Fruit fly (Drosophila melanogaster) whole organism, embryonic: ENCODE data around the gene Sec3.

Experiments
- BEAF-32 ChIP-seq: fragments of 200-800 bp; sonication (Bioruptor generic); optimal IDR thresholded peaks from 3 replicates; lab custom pipeline; 2017; ENCODE audit warnings: missing biosample characterization, missing genetic modification characterization, mild to moderate bottlenecking, moderate library complexity, missing genetic modification reagents
- Bgb ChIP-seq: fragments of 200-800 bp; sonication (Bioruptor generic); IDR thresholded peaks from 2 replicates; pipeline ENCODE4 v1.3.6; 2022; ENCODE audit warnings: missing biosample characterization, missing genetic modification characterization; ENCODE audit not compliant: partially characterized antibody
- CG10267 ChIP-seq: fragments of 200-800 bp; sonication (Bioruptor generic); optimal IDR thresholded peaks from 2 replicates; lab custom pipeline; 2018; ENCODE audit warnings: missing biosample characterization, mild to moderate bottlenecking, missing genetic modification characterization, moderate library complexity
- CG12155 ChIP-seq: fragments of 200-800 bp; sonication (Bioruptor generic); optimal IDR thresholded peaks from 3 replicates; lab custom pipeline; 2016; ENCODE audit warnings: missing biosample characterization, missing genetic modification characterization
- CG12769 ChIP-seq: fragments of 200-800 bp; sonication (Bioruptor generic); optimal IDR thresholded peaks from 2 replicates; lab custom pipeline; 2019; ENCODE audit warnings: missing biosample characterization, mild to moderate bottlenecking, missing genetic modification characterization, moderate library complexity
- CG1529 ChIP-seq: fragments of 200-800 bp; sonication (Bioruptor generic); optimal IDR thresholded peaks from 3 replicates; lab custom pipeline; 2018; ENCODE audit warnings: missing biosample characterization, missing genetic modification characterization
- CG16815 ChIP-seq: fragments of 200-800 bp; sonication (Bioruptor generic); optimal IDR thresholded peaks from 3 replicates; lab custom pipeline; 2017; ENCODE audit warnings: missing biosample characterization, mild to moderate bottlenecking, missing genetic modification characterization
- CG31365 ChIP-seq: fragments of 200-800 bp; sonication (Bioruptor generic); optimal IDR thresholded peaks from 2 replicates; lab custom pipeline; 2018; ENCODE audit warnings: missing biosample characterization, mild to moderate bottlenecking, missing genetic modification characterization
- CG32532 ChIP-seq: fragments of 200-800 bp; sonication (Bioruptor generic); IDR thresholded peaks from 2 replicates; pipeline ENCODE4 v1.3.6; 2022; ENCODE audit warnings: missing biosample characterization, missing genetic modification characterization
- CG3838 ChIP-seq: fragments of 200-800 bp; sonication (Bioruptor generic); optimal IDR thresholded peaks from 3 replicates; lab custom pipeline; 2016; ENCODE audit warnings: missing biosample characterization, missing genetic modification characterization
- CG3995 ChIP-seq: fragments of 200-800 bp; sonication (Bioruptor generic); optimal IDR thresholded peaks from 3 replicates; lab custom pipeline; 2016; ENCODE audit warnings: missing biosample characterization, missing genetic modification characterization
- CG5953 ChIP-seq: fragments of 200-800 bp; sonication (Bioruptor generic); IDR thresholded peaks from 2 replicates; pipeline ENCODE4 v1.3.6; 2022; ENCODE audit warnings: missing biosample characterization, missing genetic modification characterization
- CG6791 ChIP-seq: fragments of 200-800 bp; sonication (Bioruptor generic); IDR thresholded peaks from 3 replicates; pipeline ENCODE4 v1.3.6; 2022; ENCODE audit warnings: missing biosample characterization, missing genetic modification characterization; ENCODE audit not compliant: partially characterized antibody
- CTCF ChIP-seq: fragments of 200-800 bp; sonication (Bioruptor generic); optimal IDR thresholded peaks from 2 replicates; lab custom pipeline; 2017; ENCODE audit warnings: missing biosample characterization, mild to moderate bottlenecking, missing genetic modification characterization, moderate library complexity
- Dbx ChIP-seq: fragments of 200-800 bp; sonication (Bioruptor generic); IDR thresholded peaks from 3 replicates; pipeline ENCODE4 v1.3.6; 2022; ENCODE audit warnings: missing biosample characterization, missing genetic modification characterization
- ERR ChIP-seq: fragments of 200-800 bp; sonication (Bioruptor generic); optimal IDR thresholded peaks from 2 replicates; lab custom pipeline; 2016; ENCODE audit warnings: missing biosample characterization, missing genetic modification characterization
- Ets65A ChIP-seq: fragments of 200-800 bp; sonication (Bioruptor generic); peaks from one replicate; lab custom pipeline; 2016; ENCODE audit warnings: missing biosample characterization, missing genetic modification characterization
- Fer3 ChIP-seq: fragments of 200-800 bp; sonication (Bioruptor generic); optimal IDR thresholded peaks from 2 replicates; lab custom pipeline; 2018; ENCODE audit warnings: missing biosample characterization, mild to moderate bottlenecking, missing genetic modification characterization, moderate library complexity
- H15 ChIP-seq: fragments of 200-800 bp; sonication (Bioruptor generic); IDR thresholded peaks from 3 replicates; pipeline ENCODE4 v1.3.6; 2022; ENCODE audit warnings: missing biosample characterization, missing genetic modification characterization
- Hr3 ChIP-seq: fragments of 200-800 bp; sonication (Bioruptor generic); optimal IDR thresholded peaks from 3 replicates; lab custom pipeline; 2016; ENCODE audit warnings: missing biosample characterization, missing genetic modification characterization
- Med ChIP-seq: fragments of 200-800 bp; sonication (Bioruptor generic); peaks from one replicate; lab custom pipeline; 2016; ENCODE audit warnings: missing biosample characterization, missing genetic modification characterization, mild to moderate bottlenecking, inconsistent platforms, moderate library complexity
- Mrtf ChIP-seq: fragments of 200-800 bp; sonication (Bioruptor generic); IDR thresholded peaks from 3 replicates; pipeline ENCODE4 v1.3.6; 2022; ENCODE audit warnings: missing biosample characterization, missing genetic modification characterization
- Nf-YA ChIP-seq: fragments of 200-800 bp; sonication (Bioruptor generic); IDR thresholded peaks from 2 replicates; pipeline ENCODE4 v1.3.6; 2022; ENCODE audit warnings: missing biosample characterization, missing genetic modification characterization
- Rx ChIP-seq: fragments of 200-800 bp; sonication (Bioruptor generic); IDR thresholded peaks from 2 replicates; pipeline ENCODE4 v1.3.6; 2022; ENCODE audit warnings: missing biosample characterization, missing genetic modification characterization
- TFAM ChIP-seq: fragments of 200-800 bp; sonication (Bioruptor generic); optimal IDR thresholded peaks from 2 replicates; lab custom pipeline; 2017; ENCODE audit warnings: missing biosample characterization, missing genetic modification characterization, inconsistent platforms
- Trl ChIP-seq, 3 experiments: fragments of >200 bp in 2 of 3; fragments of 200-800 bp in 1 of 3; sonication (Bioruptor generic) in 1 of 3; optimal IDR thresholded peaks; 2 replicates in 1 of 3; 3 replicates in 2 of 3; lab custom pipeline; 2016 to 2017; ENCODE audit warnings: missing biosample characterization in 1 of 3, missing genetic modification characterization in 1 of 3
- aop ChIP-seq: fragments of 200-800 bp; sonication (Bioruptor generic); IDR thresholded peaks from 2 replicates; pipeline ENCODE4 v1.3.6; 2022; ENCODE audit warnings: missing biosample characterization, missing genetic modification characterization
- az2 ChIP-seq: fragments of 200-800 bp; sonication (Bioruptor generic); optimal IDR thresholded peaks from 3 replicates; lab custom pipeline; 2016; ENCODE audit warnings: missing biosample characterization, missing genetic modification characterization
- bbx ChIP-seq: fragments of 200-800 bp; sonication (Bioruptor generic); IDR thresholded peaks from 2 replicates; pipeline ENCODE4 v1.3.6; 2022; ENCODE audit warnings: missing biosample characterization, missing genetic modification characterization; ENCODE audit not compliant: partially characterized antibody
- chinmo ChIP-seq: fragments of 200-800 bp; sonication (Bioruptor generic); IDR thresholded peaks from 4 replicates; pipeline ENCODE4 v1.3.6; 2022; ENCODE audit warnings: missing biosample characterization, missing genetic modification characterization; ENCODE audit not compliant: partially characterized antibody
- ci ChIP-seq: fragments of 200-800 bp; sonication (Bioruptor generic); IDR thresholded peaks from 3 replicates; pipeline ENCODE4 v1.3.6; 2022; ENCODE audit warnings: missing biosample characterization, missing genetic modification characterization
- gcm ChIP-seq: fragments of 200-800 bp; sonication (Bioruptor generic); optimal IDR thresholded peaks from 2 replicates; lab custom pipeline; 2019; ENCODE audit warnings: missing biosample characterization, mild to moderate bottlenecking, missing genetic modification characterization, moderate library complexity
- hkb ChIP-seq, 2 experiments: fragments of 200-800 bp in 1 of 2; fragments of >200 bp in 1 of 2; sonication (Bioruptor generic) in 1 of 2; IDR thresholded peaks in 1 of 2; optimal IDR thresholded peaks in 1 of 2; 2 replicates each; pipeline versions ENCODE4 v1.3.6 to Lab custom; 2017 to 2022; ENCODE audit warnings: missing biosample characterization in 1 of 2, missing genetic modification characterization in 1 of 2
- inv ChIP-seq: fragments of 200-800 bp; sonication (Bioruptor generic); IDR thresholded peaks from 2 replicates; pipeline ENCODE4 v1.3.6; 2022; ENCODE audit warnings: missing biosample characterization, missing genetic modification characterization; ENCODE audit not compliant: partially characterized antibody
- peb ChIP-seq: fragments of 200-800 bp; sonication (Bioruptor generic); IDR thresholded peaks from 2 replicates; pipeline ENCODE4 v1.3.6; 2022; ENCODE audit warnings: missing biosample characterization, missing genetic modification characterization
- pros ChIP-seq: fragments of 200-800 bp; sonication (Bioruptor generic); optimal IDR thresholded peaks from 3 replicates; lab custom pipeline; 2019; ENCODE audit warnings: missing biosample characterization, mild to moderate bottlenecking, missing genetic modification characterization, moderate library complexity
- salm ChIP-seq: fragments of 200-800 bp; sonication (Bioruptor generic); optimal IDR thresholded peaks from 2 replicates; lab custom pipeline; 2018; ENCODE audit warnings: missing biosample characterization, mild to moderate bottlenecking, missing genetic modification characterization
- sens ChIP-seq: fragments of 200-800 bp; sonication (Bioruptor generic); peaks from one replicate; lab custom pipeline; 2016; ENCODE audit warnings: missing biosample characterization, missing genetic modification characterization
- sima ChIP-seq: fragments of 200-800 bp; sonication (Bioruptor generic); optimal IDR thresholded peaks from 2 replicates; lab custom pipeline; 2016; ENCODE audit warnings: missing biosample characterization, missing genetic modification characterization
- sisA ChIP-seq: fragments of 200-800 bp; sonication (Bioruptor generic); IDR thresholded peaks from 2 replicates; pipeline ENCODE4 v1.3.6; 2022; ENCODE audit warnings: missing biosample characterization, missing genetic modification characterization
- sob ChIP-seq: fragments of 200-800 bp; sonication (Bioruptor generic); IDR thresholded peaks from 2 replicates; pipeline ENCODE4 v1.3.6; 2022; ENCODE audit warnings: missing biosample characterization, missing genetic modification characterization
- ssp ChIP-seq: fragments of 200-800 bp; sonication (Bioruptor generic); IDR thresholded peaks from 2 replicates; pipeline ENCODE4 v1.3.6; 2022; ENCODE audit warnings: missing biosample characterization, missing genetic modification characterization
- tin ChIP-seq: fragments of 200-800 bp; sonication (Bioruptor generic); optimal IDR thresholded peaks from 3 replicates; lab custom pipeline; 2016; ENCODE audit warnings: missing biosample characterization, missing genetic modification characterization
- wek ChIP-seq: fragments of 200-800 bp; sonication (Bioruptor generic); optimal IDR thresholded peaks from 3 replicates; lab custom pipeline; 2018; ENCODE audit warnings: missing biosample characterization, mild to moderate bottlenecking, missing genetic modification characterization, moderate library complexity
- zfh2 ChIP-seq: fragments of 200-800 bp; sonication (Bioruptor generic); optimal IDR thresholded peaks from 2 replicates; lab custom pipeline; 2016; ENCODE audit warnings: missing biosample characterization, missing genetic modification characterization

Sec3 gene

dm6 chr3L:17383714-17384113, 41.3 kb downstream of the Sec3 start:
- TF ChIP-seq CG3838 (GFP tag; lab: Kevin White, UChicago) (no peak), Fer3 (tag; lab: Kevin White, UChicago) (no peak), CTCF (GFP tag; lab: Kevin White, UChicago) (peak; percentile 65), TFAM (GFP tag; lab: Kevin White, UChicago) (no peak), Nf-YA (GFP tag; lab: Robert Waterston, UW) (no peak), sima (no peak), CG31365 (tag; lab: Kevin White, UChicago) (no peak), CG3995 (no peak), BEAF-32 (GFP tag; lab: Kevin White, UChicago) (no peak), tin (GFP tag; lab: Kevin White, UChicago) (no peak), CG6791 (0 out of 3 replicates have a peak, but pooled peaks have one; percentile 15), sens (GFP tag; lab: Kevin White, UChicago) (no peak), H15 (0 out of 3 replicates have a peak, but pooled peaks have one; percentile 13), sisA (GFP tag; lab: Robert Waterston, UW) (no peak), Mrtf (GFP tag; lab: Robert Waterston, UW) (no peak), Med (GFP tag; lab: Kevin White, UChicago) (peak; percentile 33), wek (GFP tag; lab: Kevin White, UChicago) (no peak), CG1529 (GFP tag; lab: Kevin White, UChicago) (no peak), ERR (GFP tag; lab: Kevin White, UChicago) (no peak), CG5953 (GFP tag; lab: Robert Waterston, UW) (no peak), Ets65A (GFP tag; lab: Kevin White, UChicago) (no peak), Dbx (GFP tag; lab: Robert Waterston, UW) (0 out of 3 replicates have a peak, but pooled peaks have one; percentile 42), Rx (GFP tag; lab: Robert Waterston, UW) (no peak)

DNA sequence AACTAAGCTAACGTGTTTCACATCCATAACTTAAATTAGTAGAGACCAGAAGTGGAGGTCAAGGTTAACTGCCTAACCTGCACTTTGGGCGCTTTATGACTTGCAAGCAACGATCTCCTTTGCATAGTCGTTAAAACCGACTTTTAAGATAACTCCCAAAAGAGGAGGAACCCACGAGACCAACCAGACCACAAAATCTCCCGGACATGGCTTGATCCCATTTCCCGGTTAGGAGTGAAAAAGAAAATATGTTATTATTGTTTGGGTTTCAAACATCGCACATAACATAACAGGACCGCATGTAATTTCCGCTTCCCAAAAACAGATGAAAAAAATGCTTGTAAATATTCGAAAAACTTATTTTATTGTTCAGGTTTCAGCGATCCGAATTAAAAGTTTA, 41.7 kb downstream of the Sec3 start:
- no peak for TF ChIP-seq CG12155 (GFP tag; lab: Kevin White, UChicago)
- peak; percentile 91 for TF ChIP-seq Ets65A (GFP tag; lab: Kevin White, UChicago)
- TF ChIP-seq CG12769 = peak; percentile 20
- TF ChIP-seq chinmo (GFP tag; lab: Robert Waterston, UW) = 0 out of 4 replicates have a peak, but pooled peaks have one; percentile 30
- no peak for TF ChIP-seq inv
- no peak for TF ChIP-seq salm (tag; lab: Kevin White, UChicago)
- no peak for TF ChIP-seq CG10267 (tag; lab: Kevin White, UChicago)

- TF ChIP-seq Ets65A (GFP tag; lab: Kevin White, UChicago) (peak; percentile 84), pros (GFP tag; lab: Kevin White, UChicago) (no peak)
Measured at dm6 chr3L:17382628-17383027, 42.4 kb downstream of the Sec3 start, which contains the start of gene CG13728. CG13728 (minus strand) TSS chr3L:17382728.

- TF ChIP-seq ssp (GFP tag; lab: Robert Waterston, UW) (0 out of 2 replicates have a peak, but pooled peaks have one; percentile 7), zfh2 (GFP tag; lab: Kevin White, UChicago) (no peak), gcm (GFP tag; lab: Kevin White, UChicago) (peak; percentile 91)
Measured at dm6 chr3L:17381990-17382389, 43.0 kb downstream of the Sec3 start.

- TF ChIP-seq aop (0 out of 2 replicates have a peak, but pooled peaks have one; percentile 2), bbx (GFP tag; lab: Robert Waterston, UW) (peak; percentile 30; the same call in 1 of the 2 replicates), Trl (optimal IDR thresholded peaks at IDR 0.05; lab: Kevin White, UChicago) (peak; percentile 16 to 29), Trl (GFP tag; optimal IDR thresholded peaks at IDR 0.05; lab: Kevin White, UChicago) (peak; percentile 5), Bgb (GFP tag; lab: Robert Waterston, UW) (peak; percentile 47; the same call in 1 of the 2 replicates), ci (GFP tag; lab: Robert Waterston, UW) (peak; percentile 52; the same call in 1 of the 3 replicates), az2 (no peak), CG16815 (GFP tag; lab: Kevin White, UChicago) (no peak), sob (0 out of 2 replicates have a peak, but pooled peaks have one; percentile 22), peb (GFP tag; lab: Robert Waterston, UW) (no peak), hkb (optimal IDR thresholded peaks at IDR 0.05; lab: Kevin White, UChicago) (no peak), hkb (GFP tag; IDR thresholded peaks at IDR 0.05; lab: Robert Waterston, UW) (0 out of 2 replicates have a peak, but pooled peaks have one; percentile 10), CG32532 (GFP tag; lab: Robert Waterston, UW) (peak; percentile 52; the same call in 1 of the 2 replicates), Hr3 (no peak)
Measured at dm6 chr3L:17379311-17379710, 45.7 kb downstream of the Sec3 start, which contains the start of gene Cad74A. Cad74A (minus strand) TSS chr3L:17379530.
